Worm (Caenorhabditis elegans): Measurements from ENCODE around the gene kle-2.

DNA sequence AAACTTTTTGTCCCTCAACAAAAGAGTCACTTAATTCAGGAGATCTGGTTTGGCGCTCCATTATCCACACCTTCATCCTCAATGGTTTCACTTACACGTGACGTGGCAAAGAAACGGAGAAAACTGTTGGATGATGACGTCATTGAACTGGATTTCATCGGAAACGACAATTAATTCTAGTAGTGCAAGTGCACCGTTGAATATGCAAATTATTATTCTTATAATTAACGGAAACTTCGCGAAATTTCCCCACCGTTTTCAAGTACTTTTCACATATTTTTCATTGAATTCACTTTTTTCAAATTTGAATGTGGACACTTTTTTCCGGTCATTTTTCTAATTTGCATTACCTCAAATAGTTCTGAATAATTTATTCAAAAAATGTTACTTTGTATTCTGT, 32.3 kb upstream of the kle-2 start, which contains the start of gene ZK688.1:
- TF ChIP-seq nhr-28 (tag; optimal IDR thresholded peaks at IDR 0.05) = no peak
- TF ChIP-seq snpc-4 (tag; optimal IDR thresholded peaks at IDR 0.05) = no peak
- no peak for TF ChIP-seq nhr-76 (tag; optimal IDR thresholded peaks at IDR 0.05)
- no peak for TF ChIP-seq nhr-12 (tag; optimal IDR thresholded peaks at IDR 0.05)
- no peak for TF ChIP-seq blmp-1 (tag; optimal IDR thresholded peaks at IDR 0.05)
- TF ChIP-seq lsy-2 (tag; optimal IDR thresholded peaks at IDR 0.05) = no peak
- no peak for TF ChIP-seq ztf-11 (tag; optimal IDR thresholded peaks at IDR 0.05)
- TF ChIP-seq elt-3 (tag; optimal IDR thresholded peaks at IDR 0.05) = no peak
- TF ChIP-seq unc-62 (GFP tag; optimal IDR thresholded peaks at IDR 0.05) = no peak
- no peak for TF ChIP-seq lin-13 (tag; optimal IDR thresholded peaks at IDR 0.05)
- no peak for TF ChIP-seq pha-4 (tag; optimal IDR thresholded peaks at IDR 0.05)
- TF ChIP-seq mep-1 (tag; optimal IDR thresholded peaks at IDR 0.05) = no peak
- no peak for TF ChIP-seq drap-1 (GFP tag; optimal IDR thresholded peaks at IDR 0.05)
- TF ChIP-seq nhr-237 (tag; optimal IDR thresholded peaks at IDR 0.05) = no peak

All from whole organism, mixed stage, embryonic.